Fruit fly (Drosophila melanogaster) whole organism, adult: Measurements from ENCODE around the gene CG14657.

Experiments
- CG11617 ChIP-seq: fragments of 200-800 bp; sonication (Bioruptor generic); optimal IDR thresholded peaks from 2 replicates; lab custom pipeline; 2017; ENCODE audit warnings: mild to moderate bottlenecking, missing biosample characterization, missing genetic modification reagents, missing genetic modification characterization
- CG12768 ChIP-seq: fragments of 200-800 bp; sonication (Bioruptor generic); optimal IDR thresholded peaks from 2 replicates; lab custom pipeline; 2017; ENCODE audit warnings: missing biosample characterization, missing genetic modification characterization, mild to moderate bottlenecking, moderate library complexity, missing genetic modification reagents
- CG14711 ChIP-seq: fragments of 200-800 bp; sonication (Bioruptor generic); optimal IDR thresholded peaks from 2 replicates; lab custom pipeline; 2018; ENCODE audit warnings: missing biosample characterization, mild to moderate bottlenecking, missing genetic modification characterization, moderate library complexity
- CG1620 ChIP-seq: fragments of 200-800 bp; sonication (Bioruptor generic); optimal IDR thresholded peaks from 2 replicates; lab custom pipeline; 2016; ENCODE audit warnings: missing biosample characterization, missing genetic modification characterization
- CG33017 ChIP-seq: fragments of 200-800 bp; sonication (Bioruptor generic); optimal IDR thresholded peaks from 2 replicates; lab custom pipeline; 2018; ENCODE audit warnings: missing biosample characterization, mild to moderate bottlenecking, missing genetic modification characterization, moderate library complexity
- CG5204 ChIP-seq: fragments of 200-800 bp; sonication (Bioruptor generic); optimal IDR thresholded peaks from 2 replicates; lab custom pipeline; 2016; ENCODE audit warnings: missing biosample characterization, missing genetic modification characterization
- CG7045 ChIP-seq: fragments of 200-800 bp; sonication (Bioruptor generic); optimal IDR thresholded peaks from 2 replicates; lab custom pipeline; 2017; ENCODE audit warnings: missing biosample characterization, mild to moderate bottlenecking, missing genetic modification characterization
- CG7101 ChIP-seq: fragments of 200-800 bp; sonication (Bioruptor generic); optimal IDR thresholded peaks from 2 replicates; lab custom pipeline; 2018; ENCODE audit warnings: missing biosample characterization, mild to moderate bottlenecking, missing genetic modification characterization, moderate library complexity
- Clk ChIP-seq: fragments of 200-800 bp; sonication (Bioruptor generic); optimal IDR thresholded peaks from 2 replicates; lab custom pipeline; 2017; ENCODE audit warnings: missing biosample characterization, missing genetic modification characterization
- Crg-1 ChIP-seq: fragments of 200-800 bp; sonication (Bioruptor generic); optimal IDR thresholded peaks from 2 replicates; lab custom pipeline; 2016; ENCODE audit warnings: missing biosample characterization, missing genetic modification characterization
- Hr96 ChIP-seq: fragments of 200-800 bp; sonication (Bioruptor generic); optimal IDR thresholded peaks from 2 replicates; lab custom pipeline; 2016; ENCODE audit warnings: missing biosample characterization, missing genetic modification characterization
- Mnt ChIP-seq: fragments of 200-800 bp; sonication (Bioruptor generic); optimal IDR thresholded peaks from 2 replicates; lab custom pipeline; 2016; ENCODE audit warnings: missing biosample characterization, mild to moderate bottlenecking, missing genetic modification characterization
- bab1 ChIP-seq: fragments of 200-800 bp; sonication (Bioruptor generic); optimal IDR thresholded peaks from 3 replicates; lab custom pipeline; 2019; ENCODE audit warnings: missing biosample characterization, mild to moderate bottlenecking, missing genetic modification characterization, moderate library complexity
- cic ChIP-seq: fragments of 200-800 bp; sonication (Bioruptor generic); optimal IDR thresholded peaks from 2 replicates; lab custom pipeline; 2017; ENCODE audit warnings: missing biosample characterization, mild to moderate bottlenecking, missing genetic modification characterization, moderate library complexity
- cnc ChIP-seq, 2 experiments: fragments of >200 bp; optimal IDR thresholded peaks; 2 replicates each; lab custom pipeline; 2017
- kay ChIP-seq: fragments of 200-800 bp; sonication (Bioruptor generic); peaks from one replicate; lab custom pipeline; 2016; ENCODE audit warnings: missing biosample characterization, missing genetic modification characterization, borderline replicate concordance
- ovo ChIP-seq: fragments of 200-800 bp; sonication (Bioruptor generic); optimal IDR thresholded peaks from 2 replicates; lab custom pipeline; 2016; ENCODE audit warnings: missing biosample characterization, missing genetic modification characterization
- pad ChIP-seq: fragments of 200-800 bp; sonication (Bioruptor generic); optimal IDR thresholded peaks from 3 replicates; lab custom pipeline; 2017; ENCODE audit warnings: missing biosample characterization, missing genetic modification characterization, mild to moderate bottlenecking, moderate library complexity, missing genetic modification reagents
- tj ChIP-seq: fragments of 200-800 bp; sonication (Bioruptor generic); optimal IDR thresholded peaks from 3 replicates; lab custom pipeline; 2017; ENCODE audit warnings: missing biosample characterization, mild to moderate bottlenecking, missing genetic modification characterization, moderate library complexity
- toe ChIP-seq: fragments of 200-800 bp; sonication (Bioruptor generic); optimal IDR thresholded peaks from 2 replicates; lab custom pipeline; 2016; ENCODE audit warnings: missing biosample characterization, missing genetic modification characterization

CG14657 gene

DNA sequence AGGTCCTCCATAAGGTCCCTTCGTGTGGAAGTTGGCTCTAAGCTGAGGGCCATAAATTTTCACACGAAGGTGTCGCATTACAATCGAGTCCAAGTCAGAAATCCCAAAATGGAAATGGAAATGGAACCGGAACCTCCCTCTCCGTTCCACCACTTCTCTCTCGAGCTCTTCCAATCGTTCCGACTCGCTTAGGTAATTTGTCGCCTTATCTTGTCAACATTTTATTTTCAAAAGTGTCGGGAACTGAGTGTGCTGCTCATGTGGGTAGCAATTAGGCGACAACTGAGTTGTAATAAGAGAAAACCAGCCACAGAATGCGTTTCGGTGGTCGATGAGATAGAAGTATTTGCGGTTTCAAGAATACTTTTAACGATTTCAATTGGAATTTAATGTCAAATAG, 19.5 kb upstream of the CG14657 start:
- no peak for TF ChIP-seq kay (GFP tag; lab: Kevin White, UChicago)
- no peak for TF ChIP-seq cic (GFP tag; lab: Kevin White, UChicago)
- no peak for TF ChIP-seq CG14711 (tag; lab: Kevin White, UChicago)

DNA sequence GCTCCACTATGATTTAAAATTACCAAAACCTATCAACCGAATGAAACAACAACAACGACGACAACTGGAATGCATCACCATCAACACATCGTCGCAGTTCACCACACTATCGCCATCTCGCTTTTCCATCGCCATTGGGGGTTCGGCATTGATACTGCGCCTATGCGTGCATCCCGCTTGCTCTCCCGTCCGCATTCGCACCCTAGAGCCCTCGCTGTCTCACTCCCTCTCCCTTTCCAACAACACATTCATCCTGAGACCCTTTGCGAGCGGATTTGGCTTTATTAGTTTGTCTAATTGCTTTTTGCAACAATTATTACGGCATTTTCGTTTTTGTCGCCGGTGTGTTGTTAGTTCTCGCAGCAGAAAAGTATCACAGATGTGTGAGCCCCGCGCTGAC, 14.1 kb upstream of the CG14657 start:
- TF ChIP-seq kay (GFP tag; lab: Kevin White, UChicago) = no peak
- no peak for TF ChIP-seq CG7101 (tag; lab: Kevin White, UChicago)
- TF ChIP-seq Hr96 = no peak
- TF ChIP-seq CG14711 (tag; lab: Kevin White, UChicago) = no peak
- TF ChIP-seq CG12768 = no peak
- no peak for TF ChIP-seq CG1620 (GFP tag; lab: Kevin White, UChicago)
- TF ChIP-seq CG5204 (GFP tag; lab: Kevin White, UChicago) = no peak

DNA sequence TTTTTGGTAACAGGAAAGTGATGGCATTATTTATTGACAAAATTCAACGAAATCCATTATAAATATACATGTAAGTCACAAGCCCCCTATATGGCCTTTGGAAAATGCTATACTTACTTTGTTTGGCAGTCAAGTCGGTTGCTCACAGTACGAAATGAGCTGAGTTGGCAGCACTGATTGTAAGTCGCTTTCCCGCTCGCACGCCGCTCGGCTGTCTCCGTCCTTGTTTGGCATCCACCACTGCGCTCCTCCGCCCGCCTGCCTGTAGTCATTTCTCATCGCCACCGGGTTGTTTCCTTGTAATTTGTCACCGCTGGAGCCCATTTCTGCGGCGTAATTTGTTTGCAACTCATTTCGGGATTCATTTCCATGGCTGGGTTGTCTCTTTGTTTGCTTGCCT, 12.4 kb upstream of the CG14657 start:
- TF ChIP-seq Clk (GFP tag; lab: Kevin White, UChicago) = no peak
- TF ChIP-seq CG11617 (GFP tag; lab: Kevin White, UChicago) = no peak
- TF ChIP-seq CG7045 (GFP tag; lab: Kevin White, UChicago) = no peak
- no peak for TF ChIP-seq Mnt (GFP tag; lab: Kevin White, UChicago)
- no peak for TF ChIP-seq CG7101 (tag; lab: Kevin White, UChicago)
- no peak for TF ChIP-seq CG33017 (tag; lab: Kevin White, UChicago)
- TF ChIP-seq ovo (GFP tag; lab: Kevin White, UChicago) = no peak
- no peak for TF ChIP-seq CG12768
- TF ChIP-seq CG14711 (tag; lab: Kevin White, UChicago) = no peak

DNA sequence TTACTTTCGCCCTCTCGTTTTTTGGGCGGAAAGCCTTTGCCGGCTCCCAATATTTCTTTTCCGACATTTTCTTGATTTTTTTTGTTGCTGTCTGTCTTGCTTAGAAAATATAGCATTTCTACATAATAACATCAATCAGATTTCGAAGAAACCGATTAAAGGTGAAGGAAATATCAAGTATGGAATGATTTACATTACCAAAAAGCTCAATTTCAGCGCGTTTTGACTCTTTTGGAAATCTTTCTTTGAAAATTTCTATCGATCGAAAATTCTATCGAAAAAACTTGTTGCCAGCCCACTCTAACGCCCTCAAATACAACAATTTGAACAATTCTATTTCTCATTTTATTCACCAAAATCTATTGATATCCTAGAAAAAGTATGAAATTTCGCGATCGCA, 10.0 kb upstream of the CG14657 start, which contains the start of gene CG14659:
CG14659 (minus strand) TSS at position 101 of the 400 bp plus-strand sequence.
- TF ChIP-seq ovo (GFP tag; lab: Kevin White, UChicago) (no peak), kay (GFP tag; lab: Kevin White, UChicago) (no peak), Hr96 (no peak), toe (GFP tag; lab: Kevin White, UChicago) (no peak), Clk (GFP tag; lab: Kevin White, UChicago) (no peak), CG7101 (tag; lab: Kevin White, UChicago) (no peak), CG11617 (GFP tag; lab: Kevin White, UChicago) (no peak), CG5204 (GFP tag; lab: Kevin White, UChicago) (no peak)

DNA sequence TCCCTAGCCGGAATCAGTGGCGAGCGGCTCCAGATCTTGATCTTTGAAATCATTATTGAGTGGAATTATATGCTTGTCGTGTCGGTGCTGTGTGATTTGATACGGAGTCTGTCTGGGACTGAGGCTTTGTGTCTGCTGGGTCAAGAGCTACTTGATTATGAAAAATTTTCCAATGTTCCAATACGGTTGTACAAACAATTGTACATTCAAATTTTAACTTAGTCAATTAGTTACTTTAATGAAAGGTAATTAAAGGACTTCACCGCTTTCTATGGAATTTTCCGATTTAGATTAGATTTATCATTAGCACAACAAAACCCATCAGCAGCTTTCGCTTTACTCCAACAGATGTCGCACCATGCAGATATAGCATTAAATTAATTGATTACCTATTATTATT, 9.2 kb upstream of the CG14657 start, which contains the start of gene CG14658:
CG14658 (minus strand) TSS at position 101 of the 400 bp plus-strand sequence.
- no peak for TF ChIP-seq Hr96
- TF ChIP-seq CG11617 (GFP tag; lab: Kevin White, UChicago) = no peak
- TF ChIP-seq cic (GFP tag; lab: Kevin White, UChicago) = no peak
- no peak for TF ChIP-seq Crg-1
- TF ChIP-seq CG12768 = no peak
- TF ChIP-seq ovo (GFP tag; lab: Kevin White, UChicago) = no peak
- TF ChIP-seq CG14711 (tag; lab: Kevin White, UChicago) = no peak
- TF ChIP-seq CG7045 (GFP tag; lab: Kevin White, UChicago) = no peak
- TF ChIP-seq Mnt (GFP tag; lab: Kevin White, UChicago) = no peak
- no peak for TF ChIP-seq CG5204 (GFP tag; lab: Kevin White, UChicago)
- no peak for TF ChIP-seq kay (GFP tag; lab: Kevin White, UChicago)
- TF ChIP-seq pad (GFP tag; lab: Kevin White, UChicago) = no peak
- no peak for TF ChIP-seq CG33017 (tag; lab: Kevin White, UChicago)
- no peak for TF ChIP-seq Clk (GFP tag; lab: Kevin White, UChicago)
- TF ChIP-seq toe (GFP tag; lab: Kevin White, UChicago) = no peak
- TF ChIP-seq bab1 (GFP tag; lab: Kevin White, UChicago) = no peak
- TF ChIP-seq CG7101 (tag; lab: Kevin White, UChicago) = no peak
- no peak for TF ChIP-seq CG1620 (GFP tag; lab: Kevin White, UChicago)
- no peak for TF ChIP-seq tj (GFP tag; lab: Kevin White, UChicago)

DNA sequence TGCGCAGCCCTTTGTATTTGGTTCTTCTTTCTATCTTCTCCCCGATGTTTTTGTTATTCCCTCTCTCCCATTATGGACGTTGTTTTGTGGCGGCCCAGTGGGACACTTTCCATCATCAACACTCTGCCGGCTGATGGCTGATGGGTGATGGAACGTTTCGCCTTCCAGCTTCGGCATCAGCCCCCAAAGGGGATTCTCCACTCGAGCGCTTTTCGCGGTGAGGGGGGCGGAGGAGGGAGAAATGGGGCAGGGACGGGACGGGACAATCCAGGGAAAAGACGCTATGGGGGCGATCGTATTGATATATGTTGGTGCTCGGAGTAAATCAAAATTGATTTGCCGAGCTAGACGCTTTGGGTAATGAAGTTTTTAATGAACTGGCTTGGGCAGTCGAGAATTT, 4.0 kb upstream of the CG14657 start:
- no peak for TF ChIP-seq Hr96
- no peak for TF ChIP-seq CG11617 (GFP tag; lab: Kevin White, UChicago)
- TF ChIP-seq CG12768 = no peak
- TF ChIP-seq Crg-1 = no peak
- TF ChIP-seq cic (GFP tag; lab: Kevin White, UChicago) = no peak
- no peak for TF ChIP-seq CG1620 (GFP tag; lab: Kevin White, UChicago)
- no peak for TF ChIP-seq CG14711 (tag; lab: Kevin White, UChicago)
- no peak for TF ChIP-seq ovo (GFP tag; lab: Kevin White, UChicago)
- TF ChIP-seq CG5204 (GFP tag; lab: Kevin White, UChicago) = no peak
- no peak for TF ChIP-seq CG7101 (tag; lab: Kevin White, UChicago)
- no peak for TF ChIP-seq Clk (GFP tag; lab: Kevin White, UChicago)
- TF ChIP-seq CG33017 (tag; lab: Kevin White, UChicago) = no peak
- no peak for TF ChIP-seq kay (GFP tag; lab: Kevin White, UChicago)
- no peak for TF ChIP-seq pad (GFP tag; lab: Kevin White, UChicago)
- TF ChIP-seq CG7045 (GFP tag; lab: Kevin White, UChicago) = no peak
- no peak for TF ChIP-seq cnc (optimal IDR thresholded peaks at IDR 0.05; lab: Kevin White, UChicago)

DNA sequence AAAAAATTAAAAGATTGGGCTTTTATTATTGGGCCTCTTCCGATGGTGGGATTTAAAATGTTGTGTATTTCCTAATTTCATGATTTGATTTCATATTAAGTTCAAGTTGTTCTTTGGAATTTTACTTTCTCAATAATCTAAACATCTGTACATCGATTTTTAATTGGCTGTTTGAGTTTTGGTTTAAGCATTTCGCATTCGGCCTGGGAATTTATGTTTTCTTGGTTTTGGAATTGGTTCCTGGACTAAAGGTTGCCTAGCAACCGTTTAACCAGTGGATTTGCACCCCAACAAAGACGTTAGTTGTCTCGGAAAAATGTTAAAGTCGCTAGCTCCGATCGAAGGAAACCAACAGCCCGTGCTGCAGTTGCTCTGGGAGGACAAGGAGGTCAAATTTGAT, 5.2 kb downstream of the CG14657 start, which contains the start of gene BBS5:
BBS5 (plus strand) TSS at position 301 of the 400 bp plus-strand sequence.
- TF ChIP-seq CG7101 (tag; lab: Kevin White, UChicago) (no peak), cnc (optimal IDR thresholded peaks at IDR 0.05; lab: Kevin White, UChicago) (no peak), CG14711 (tag; lab: Kevin White, UChicago) (no peak), Crg-1 (no peak), Mnt (GFP tag; lab: Kevin White, UChicago) (no peak), pad (GFP tag; lab: Kevin White, UChicago) (no peak), toe (GFP tag; lab: Kevin White, UChicago) (no peak), ovo (GFP tag; lab: Kevin White, UChicago) (no peak), tj (GFP tag; lab: Kevin White, UChicago) (no peak), bab1 (GFP tag; lab: Kevin White, UChicago) (no peak), Hr96 (no peak), kay (GFP tag; lab: Kevin White, UChicago) (no peak), CG5204 (GFP tag; lab: Kevin White, UChicago) (no peak), cic (GFP tag; lab: Kevin White, UChicago) (no peak), CG12768 (no peak), Clk (GFP tag; lab: Kevin White, UChicago) (no peak), CG7045 (GFP tag; lab: Kevin White, UChicago) (no peak), CG1620 (GFP tag; lab: Kevin White, UChicago) (no peak), CG11617 (GFP tag; lab: Kevin White, UChicago) (no peak)
